Fruit fly (Drosophila melanogaster): Measurements from ENCODE around the gene CG13731.

- TF ChIP-seq Adf1 (GFP tag; IDR thresholded peaks at IDR 0.05) (no peak), Awh (GFP tag; IDR thresholded peaks at IDR 0.05) (no peak), bigmax (GFP tag; optimal IDR thresholded peaks at IDR 0.05) (no peak)
These were observed 5.8 kb upstream of the CG13731 start for dm6 chr3L:17394435-17395017.
